Fruit fly (Drosophila melanogaster) whole organism: ENCODE data around the gene xit.

Experiments used
- CG8478 ChIP-seq: fragments of >200 bp; optimal IDR thresholded peaks from 2 replicates; lab custom pipeline; 2018; ENCODE audit warnings: inconsistent platforms
- EcR ChIP-seq, 2 experiments: fragments of >200 bp; optimal IDR thresholded peaks; 2 replicates each; lab custom pipeline; 2017; ENCODE audit warnings: missing biosample characterization in 2 of 2, missing genetic modification characterization in 2 of 2, missing genetic modification reagents in 2 of 2
- pan ChIP-seq: fragments of >200 bp; optimal IDR thresholded peaks from 2 replicates; lab custom pipeline; 2017
- psq ChIP-seq: fragments of >200 bp; optimal IDR thresholded peaks from 2 replicates; lab custom pipeline; 2017
- usp ChIP-seq: fragments of >200 bp; optimal IDR thresholded peaks from 2 replicates; lab custom pipeline; 2017; ENCODE audit warnings: missing biosample characterization, missing genetic modification characterization, mixed read lengths

dm6 chrX:6776934-6777333, 43.9 kb upstream of the xit start:
- TF ChIP-seq pan (lab: Kevin White, UChicago) (no peak), CG8478 (lab: Kevin White, UChicago) (no peak), psq (lab: Kevin White, UChicago) (no peak), usp (GFP tag; lab: Kevin White, UChicago) (no peak), EcR (GFP tag; optimal IDR thresholded peaks at IDR 0.05; lab: Kevin White, UChicago) (no peak)
